Worm (Caenorhabditis elegans): ENCODE data around the gene mdt-15.

- no peak for TF ChIP-seq tra-4 (tag; optimal IDR thresholded peaks at IDR 0.05)
- TF ChIP-seq ets-7 (tag; optimal IDR thresholded peaks at IDR 0.05), result no peak
- no peak for TF ChIP-seq ama-1 (optimal IDR thresholded peaks at IDR 0.05)
Observed at ce11 chrIII:5834663-5835062, 1.1 kb upstream of the mdt-15 start.
